Worm (Caenorhabditis elegans) whole organism, L4/young adult: ENCODE data around the gene F14H3.12.
"Not testable (repeated sequence)": the region's sequence is repeated elsewhere in the genome, so short reads cannot be mapped to it uniquely, and the experiment has no call there.

Experiments
- W03F9.2 ChIP-seq: fragments of 150-350 bp; optimal IDR thresholded peaks from 2 replicates; lab custom pipeline; 2014; ENCODE audit warnings: missing biosample characterization, missing genetic modification characterization
- dao-5 ChIP-seq: sonication (generic microtip); optimal IDR thresholded peaks from 2 replicates; lab custom pipeline; 2016; ENCODE audit warnings: missing genotype, missing genetic modification characterization, moderate library complexity, missing compliant biosample characterization
- him-1 ChIP-seq: sonication (generic microtip); optimal IDR thresholded peaks from 2 replicates; lab custom pipeline; 2016; ENCODE audit warnings: missing genotype, missing genetic modification reagents, missing genetic modification characterization, missing compliant biosample characterization

Gene F14H3.12

DNA sequence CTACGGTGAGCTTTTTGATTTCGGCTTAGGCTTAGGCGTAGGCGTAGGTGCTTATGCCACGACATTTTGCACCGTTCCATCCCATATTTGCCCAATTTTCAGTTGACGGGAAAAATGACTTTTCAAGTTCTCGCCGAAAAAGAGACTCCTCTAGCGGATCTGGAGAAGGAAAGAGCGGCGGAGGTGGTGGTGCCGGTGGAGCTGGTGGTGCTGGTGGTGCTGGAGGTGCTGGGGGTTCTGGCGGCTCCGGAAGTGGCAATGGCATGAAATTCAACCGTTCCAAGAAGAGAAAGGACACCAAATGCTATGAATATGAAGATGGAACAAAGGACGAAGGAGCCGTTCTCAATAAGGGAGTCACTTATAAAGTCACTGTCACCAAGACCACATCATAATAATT lies 28.1 kb downstream of the F14H3.12 start:
- TF ChIP-seq W03F9.2 (no peak), him-1 (tag; lab: Kevin White, UChicago) (no peak), dao-5 (no peak)

DNA sequence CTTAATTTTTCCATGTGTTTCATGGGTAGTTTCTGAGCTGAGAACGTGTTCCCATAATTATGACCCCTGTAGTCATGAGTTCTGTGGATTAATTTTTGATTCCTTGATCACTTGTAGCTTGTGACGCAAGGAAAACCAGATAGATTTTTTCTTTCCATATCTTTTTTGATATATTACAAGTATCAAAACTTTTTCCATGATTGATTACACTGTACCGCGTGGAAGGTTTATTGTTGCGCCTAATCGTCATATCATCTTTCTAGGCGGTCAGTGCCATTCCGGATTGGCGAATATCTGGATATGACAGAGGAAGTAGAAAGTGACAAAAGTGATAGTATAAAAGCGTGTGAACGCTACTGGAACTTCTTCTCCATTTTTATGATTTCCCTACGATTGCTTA lies 28.6 kb downstream of the F14H3.12 start, which contains the start of gene ZK285.2:
ZK285.2 (plus strand) TSS at position 301 of the 400 bp plus-strand sequence.
- TF ChIP-seq W03F9.2 (no peak), him-1 (tag; lab: Kevin White, UChicago) (no peak), dao-5 (no peak)

DNA sequence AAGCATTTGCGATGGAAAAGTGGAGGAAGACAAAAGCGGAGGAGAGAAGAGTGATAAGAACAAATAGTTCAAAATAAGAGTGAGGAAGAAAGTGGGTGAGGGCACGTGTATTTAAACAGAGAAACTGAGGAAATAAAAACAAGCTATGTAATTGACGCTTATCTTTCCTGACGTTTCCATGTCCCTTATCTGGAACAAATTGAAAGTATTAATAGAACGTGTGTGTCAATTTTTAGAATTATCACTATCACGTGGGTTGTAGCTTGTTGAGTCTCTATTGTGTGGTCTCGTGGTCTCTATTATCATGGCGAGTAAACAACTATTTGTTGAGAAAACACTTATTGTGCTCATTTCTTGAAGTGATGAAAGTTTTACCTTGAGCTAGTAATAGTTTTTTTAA lies 29.3 kb downstream of the F14H3.12 start, which contains the start of gene T10C6.15:
T10C6.15 (minus strand) TSS at position 104 of the 400 bp plus-strand sequence.
- TF ChIP-seq him-1 (tag; lab: Kevin White, UChicago) (no peak), W03F9.2 (no peak)

DNA sequence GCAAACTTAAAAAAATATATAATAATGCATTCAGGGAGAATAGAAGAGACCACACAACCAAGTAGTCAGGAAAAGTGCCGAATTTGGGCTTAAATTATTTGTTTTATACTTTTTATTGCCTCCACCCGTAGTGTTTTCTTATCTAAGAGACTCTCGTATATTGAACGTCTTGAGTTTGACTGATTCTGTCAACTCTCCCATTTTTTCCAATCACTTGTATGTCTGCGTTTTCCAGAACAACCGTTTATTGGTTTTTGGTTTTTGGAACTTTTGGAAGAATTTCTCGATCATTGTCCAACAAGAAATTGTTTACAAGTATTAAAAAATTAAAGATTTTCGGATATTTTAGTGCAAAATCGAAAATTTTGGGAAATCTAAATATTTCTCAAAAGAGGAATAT lies 31.4 kb downstream of the F14H3.12 start:
- TF ChIP-seq him-1 (tag; lab: Kevin White, UChicago) (no peak), W03F9.2 (no peak), dao-5 (no peak)

DNA sequence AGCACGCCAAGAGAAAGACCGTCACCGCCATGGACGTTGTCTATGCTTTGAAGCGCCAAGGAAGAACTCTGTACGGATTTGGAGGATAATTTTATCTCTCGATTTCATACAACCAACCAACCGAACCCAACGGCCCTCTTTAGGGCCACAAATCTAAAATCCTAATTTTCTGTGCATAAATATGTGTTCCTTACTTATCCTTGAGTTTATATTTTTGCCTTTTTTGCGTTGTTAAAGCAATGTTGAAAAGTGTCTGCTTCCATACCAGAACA lies 32.4 kb downstream of the F14H3.12 start:
- no peak for TF ChIP-seq W03F9.2
- no peak for TF ChIP-seq him-1 (tag; lab: Kevin White, UChicago)
- no peak for TF ChIP-seq dao-5

DNA sequence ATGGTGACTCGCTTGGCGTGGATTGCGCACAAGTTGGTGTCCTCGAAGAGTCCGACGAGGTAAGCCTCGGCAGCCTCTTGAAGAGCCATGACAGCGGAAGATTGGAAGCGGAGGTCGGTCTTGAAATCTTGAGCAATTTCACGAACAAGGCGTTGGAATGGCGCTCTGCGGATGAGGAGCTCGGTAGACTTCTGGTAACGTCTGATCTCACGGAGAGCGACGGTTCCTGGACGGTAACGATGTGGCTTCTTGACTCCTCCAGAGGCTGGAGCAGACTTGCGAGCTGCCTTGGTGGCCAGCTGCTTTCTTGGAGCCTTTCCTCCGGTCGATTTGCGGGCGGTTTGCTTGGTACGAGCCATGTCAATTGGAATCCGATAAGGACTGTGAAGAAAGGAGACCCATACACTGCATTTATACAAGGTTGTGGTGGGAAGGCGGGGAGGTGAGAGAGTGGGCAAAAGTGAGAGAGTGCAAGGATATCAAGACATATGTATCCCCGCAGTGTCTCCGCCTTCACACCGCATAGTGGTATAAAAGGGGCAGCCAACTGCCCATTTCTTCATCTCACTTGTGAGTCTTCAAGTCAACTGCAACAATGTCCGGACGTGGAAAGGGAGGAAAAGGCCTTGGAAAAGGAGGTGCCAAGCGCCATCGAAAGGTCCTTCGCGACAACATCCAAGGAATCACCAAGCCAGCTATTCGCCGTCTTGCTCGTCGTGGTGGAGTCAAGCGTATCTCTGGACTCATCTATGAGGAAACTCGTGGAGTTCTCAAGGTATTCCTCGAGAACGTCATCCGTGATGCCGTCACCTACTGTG lies 33.0 kb downstream of the F14H3.12 start, which contains the start of the genes his-2 and his-1:
his-2 (minus strand) TSS at position 359 of the 818 bp plus-strand sequence.
his-1 (plus strand) TSS at position 596 of the 818 bp plus-strand sequence.
- TF ChIP-seq W03F9.2; dao-5; him-1 (tag; lab: Kevin White, UChicago): not testable (repeated sequence)

DNA sequence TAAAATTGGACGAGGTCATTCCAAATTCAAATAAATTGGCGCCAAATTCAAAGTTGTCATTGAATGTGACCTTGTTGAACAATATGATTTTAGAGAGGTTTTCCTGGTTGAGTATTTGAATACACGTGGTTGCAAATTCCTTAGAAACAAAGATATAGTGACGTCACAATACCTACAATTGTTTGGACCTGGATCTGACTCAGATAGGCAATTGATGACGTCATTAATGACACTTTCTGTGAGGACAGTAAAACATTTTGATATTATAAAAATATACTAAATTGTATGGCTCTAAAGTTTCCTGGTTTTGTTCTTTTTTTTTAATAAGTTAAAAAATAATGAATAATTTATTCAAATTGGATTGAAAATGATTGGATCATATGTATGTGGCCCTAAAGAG lies 33.7 kb downstream of the F14H3.12 start:
- TF ChIP-seq him-1 (tag; lab: Kevin White, UChicago) (no peak), W03F9.2 (no peak), dao-5 (no peak)

DNA sequence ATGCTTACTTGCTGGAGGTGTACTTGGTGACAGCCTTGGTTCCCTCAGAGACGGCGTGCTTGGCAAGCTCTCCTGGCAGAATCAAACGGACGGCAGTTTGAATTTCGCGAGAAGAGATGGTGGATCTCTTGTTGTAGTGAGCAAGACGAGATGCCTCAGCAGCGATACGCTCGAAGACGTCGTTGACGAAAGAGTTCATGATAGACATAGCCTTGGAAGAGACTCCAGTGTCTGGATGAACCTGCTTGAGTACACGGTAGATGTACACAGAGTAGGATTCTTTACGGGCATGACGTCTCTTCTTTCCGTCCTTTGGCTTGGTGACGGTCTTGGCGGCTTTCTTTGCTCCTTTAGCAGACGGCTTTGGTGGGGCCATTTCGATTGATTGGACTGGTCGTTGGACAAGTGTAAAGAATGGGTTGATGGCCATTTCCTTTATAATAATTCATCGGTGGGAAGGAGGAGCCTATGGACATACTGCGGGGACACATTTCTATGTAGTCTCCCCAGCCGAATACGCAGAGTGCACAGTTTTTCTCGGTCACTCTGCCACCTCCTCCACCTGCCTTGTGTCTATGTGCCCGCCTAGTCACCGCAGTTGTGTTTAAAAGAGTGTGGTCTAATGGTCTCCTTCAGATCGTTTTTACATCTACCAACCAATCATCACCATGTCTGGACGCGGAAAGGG lies 34.8 kb downstream of the F14H3.12 start, which contains the start of the genes his-4 and his-3:
his-4 (minus strand) TSS at position 376 of the 688 bp plus-strand sequence.
his-3 (plus strand) TSS at position 669 of the 688 bp plus-strand sequence.
- TF ChIP-seq W03F9.2; dao-5; him-1 (tag; lab: Kevin White, UChicago): not testable (repeated sequence)

DNA sequence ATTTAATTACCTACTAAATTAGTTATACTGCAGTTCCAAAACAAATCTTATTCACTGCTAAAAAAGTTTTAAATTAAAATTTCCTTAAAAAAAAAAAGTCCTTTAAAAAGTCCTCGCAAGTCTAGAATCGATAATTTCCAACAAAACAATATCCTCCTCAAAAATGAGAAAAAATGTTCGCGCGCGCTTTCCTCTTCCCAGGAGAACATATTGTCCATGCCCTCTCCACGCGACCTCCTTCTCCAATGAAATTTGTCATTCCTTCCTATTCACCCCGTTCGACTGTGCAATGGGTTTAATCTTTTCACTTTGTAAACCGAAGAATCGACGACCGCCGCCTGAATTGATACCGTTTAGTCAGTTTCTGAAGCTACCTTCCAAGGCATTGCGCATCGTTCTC lies 39.0 kb downstream of the F14H3.12 start, which contains the start of gene T10C6.10:
T10C6.10 (plus strand) TSS at position 248 of the 400 bp plus-strand sequence.
- TF ChIP-seq dao-5 (no peak), him-1 (tag; lab: Kevin White, UChicago) (no peak), W03F9.2 (no peak)

DNA sequence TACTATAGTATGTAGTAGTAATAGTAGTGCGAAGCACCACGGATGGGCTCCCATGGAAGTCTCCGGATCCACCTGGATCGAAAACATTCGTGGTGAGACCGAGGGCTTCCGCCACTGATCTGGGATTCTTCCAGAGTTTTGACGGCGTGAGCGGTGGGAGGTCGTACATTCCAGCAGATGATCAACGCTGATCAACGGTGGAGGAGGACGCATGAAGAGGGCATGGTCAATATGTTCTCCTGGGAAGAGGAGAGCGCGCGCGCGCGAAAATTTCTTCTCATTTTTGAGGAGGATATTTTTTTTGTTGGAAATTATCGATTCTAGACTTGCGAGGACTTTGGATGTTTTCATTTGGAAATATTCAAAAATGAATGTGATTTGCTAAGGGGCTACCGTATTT lies 41.6 kb downstream of the F14H3.12 start:
- TF ChIP-seq him-1 (tag; lab: Kevin White, UChicago) (no peak), W03F9.2 (no peak), dao-5 (no peak)

DNA sequence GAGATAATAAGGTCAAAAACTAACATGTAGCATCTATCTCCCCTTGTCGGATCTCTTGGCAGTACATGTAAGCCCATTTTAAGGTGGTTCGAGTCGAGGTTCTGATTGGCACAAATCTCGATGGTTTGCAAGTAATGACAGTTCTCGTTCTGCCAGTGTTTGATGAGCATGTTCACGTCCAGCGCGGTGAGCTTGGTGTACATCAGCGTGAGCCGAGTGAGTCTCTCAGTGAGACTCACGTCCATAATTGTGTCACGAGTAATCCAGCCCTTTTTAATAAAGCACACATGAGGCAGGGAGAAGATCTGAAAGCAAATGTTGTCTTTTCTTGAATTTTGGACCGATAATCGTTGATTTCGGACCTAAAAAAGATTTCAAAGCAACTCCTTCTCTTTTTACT lies 42.4 kb downstream of the F14H3.12 start, which contains the start of gene T10C6.16:
T10C6.16 (minus strand) TSS at position 245 of the 400 bp plus-strand sequence.
- no peak for TF ChIP-seq him-1 (tag; lab: Kevin White, UChicago)
- no peak for TF ChIP-seq W03F9.2
- no peak for TF ChIP-seq dao-5

DNA sequence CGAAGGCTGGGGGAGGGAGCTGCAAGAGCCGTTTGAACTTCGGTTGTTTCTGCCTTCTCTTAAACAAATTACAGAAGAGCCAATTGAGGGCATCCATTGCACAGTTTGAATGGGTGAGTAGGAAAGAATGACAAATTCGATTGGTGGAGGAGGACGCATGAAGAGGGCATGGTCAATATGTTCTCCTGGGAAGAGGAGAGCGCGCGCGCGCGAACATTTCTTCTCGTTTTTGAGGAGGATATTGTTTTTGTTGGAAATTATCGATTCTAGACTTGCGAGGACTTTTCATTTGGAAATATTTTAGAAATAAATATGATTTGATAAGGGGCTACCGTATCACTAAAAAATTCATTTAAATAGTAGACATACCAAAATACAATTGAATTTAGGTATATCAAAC lies 43.6 kb downstream of the F14H3.12 start, which contains the start of gene T10C6.7:
T10C6.7 (minus strand) TSS at position 143 of the 400 bp plus-strand sequence.
- TF ChIP-seq W03F9.2 = no peak

DNA sequence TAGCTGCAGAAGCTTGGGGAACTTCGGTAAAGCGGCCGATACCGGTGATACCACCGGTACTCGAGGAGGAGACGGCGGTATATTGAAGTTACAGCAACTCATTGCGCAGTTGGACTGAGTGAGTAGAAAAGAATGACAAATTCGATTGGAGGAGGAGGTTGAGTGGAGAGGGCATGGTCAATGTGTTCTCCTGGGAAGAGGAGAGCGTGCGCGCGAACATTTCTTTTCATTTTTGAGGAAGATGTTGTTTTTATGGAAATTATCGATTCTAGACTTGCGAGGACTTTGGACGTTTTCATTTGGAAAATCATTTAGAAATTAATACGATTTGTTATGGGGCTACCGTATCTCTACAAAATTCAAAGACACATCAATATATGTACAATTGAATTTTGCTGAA lies 45.9 kb downstream of the F14H3.12 start:
- TF ChIP-seq dao-5 (no peak), him-1 (tag; lab: Kevin White, UChicago) (no peak), W03F9.2 (no peak)

DNA sequence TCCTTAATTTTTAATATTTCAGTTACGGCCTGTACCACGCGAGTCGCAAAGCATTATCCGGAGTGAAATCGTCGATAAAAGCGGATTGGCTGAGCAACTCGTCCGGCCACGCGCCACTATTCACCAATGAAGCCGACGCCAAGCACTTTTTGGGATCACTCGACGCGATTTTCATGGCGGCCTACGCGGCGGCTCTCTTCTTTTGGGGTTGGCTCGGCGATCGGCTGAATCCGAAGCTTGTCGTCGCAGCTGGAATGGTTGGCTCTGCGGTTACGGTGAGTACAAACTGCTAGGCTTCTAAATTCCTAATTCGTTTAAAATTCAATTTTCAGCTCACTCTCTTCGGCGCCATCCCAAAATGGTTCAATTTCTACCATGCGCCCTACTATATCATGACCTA lies 50.2 kb downstream of the F14H3.12 start:
- TF ChIP-seq dao-5 = no peak

DNA sequence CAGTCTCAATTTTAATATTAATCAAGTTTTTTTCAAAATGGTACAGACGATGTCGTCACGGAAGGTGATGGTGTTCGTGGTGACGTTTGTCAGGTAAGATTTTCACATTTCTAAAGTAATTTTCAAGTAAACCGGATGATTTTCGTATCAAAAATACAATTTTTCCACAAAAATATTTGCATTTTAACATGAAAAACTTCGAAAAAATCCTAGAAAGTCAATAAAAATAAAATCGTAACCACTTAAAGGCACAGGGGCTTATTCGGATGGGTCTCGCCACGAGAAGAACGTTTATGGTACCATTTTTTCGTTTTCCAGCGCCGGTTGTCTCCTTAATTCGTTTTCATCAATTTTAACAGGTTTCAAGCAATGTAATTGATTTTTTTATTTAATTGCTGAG lies 50.8 kb downstream of the F14H3.12 start, which contains the start of gene T10C6.6:
T10C6.6 (plus strand) TSS at position 27 of the 400 bp plus-strand sequence.
- no peak for TF ChIP-seq W03F9.2
- TF ChIP-seq him-1 (tag; lab: Kevin White, UChicago) = no peak
- no peak for TF ChIP-seq dao-5
